Fruit fly (Drosophila melanogaster) whole organism, wandering third instar larva: Measurements from ENCODE around the gene Gyc76C.

Experiments used
- Abd-B ChIP-seq: fragments of >200 bp; optimal IDR thresholded peaks from 2 replicates; lab custom pipeline; 2017; ENCODE audit warnings: missing biosample characterization, missing genetic modification characterization
- CG32264 ChIP-seq: fragments of 200-800 bp; sonication (Bioruptor generic); optimal IDR thresholded peaks from 2 replicates; lab custom pipeline; 2016; ENCODE audit warnings: missing biosample characterization, missing genetic modification characterization
- CG9705 ChIP-seq: fragments of 200-800 bp; sonication (Bioruptor generic); optimal IDR thresholded peaks from 2 replicates; lab custom pipeline; 2018; ENCODE audit warnings: missing biosample characterization, mild to moderate bottlenecking, missing genetic modification characterization
- CrebA ChIP-seq: fragments of 200-800 bp; sonication (Bioruptor generic); optimal IDR thresholded peaks from 2 replicates; lab custom pipeline; 2016; ENCODE audit warnings: missing biosample characterization, mild to moderate bottlenecking, missing genetic modification characterization, borderline replicate concordance
- Dfd ChIP-seq: fragments of >200 bp; optimal IDR thresholded peaks from 2 replicates; lab custom pipeline; 2017; ENCODE audit warnings: missing biosample characterization, missing genetic modification characterization
- Dif ChIP-seq: fragments of 200-275, 200-300 bp; sonication (Bioruptor generic); optimal IDR thresholded peaks from 2 replicates; lab custom pipeline; 2018; ENCODE audit warnings: missing biosample characterization, missing genetic modification characterization; ENCODE audit not compliant: partially characterized antibody
- HLH106 ChIP-seq: fragments of 200-800 bp; optimal IDR thresholded peaks from 3 replicates; lab custom pipeline; 2019; ENCODE audit warnings: missing biosample characterization, mild to moderate bottlenecking, missing genetic modification characterization, moderate library complexity
- Hnf4 ChIP-seq: fragments of 200-800 bp; sonication (Bioruptor generic); optimal IDR thresholded peaks from 2 replicates; lab custom pipeline; 2016; ENCODE audit warnings: missing biosample characterization, mild to moderate bottlenecking, missing genetic modification characterization
- Hr78 ChIP-seq: fragments of >200 bp; optimal IDR thresholded peaks from 2 replicates; lab custom pipeline; 2017; ENCODE audit warnings: missing biosample characterization, missing genetic modification characterization
- Hr83 ChIP-seq: fragments of 200-300 bp; sonication (Bioruptor generic); optimal IDR thresholded peaks from 2 replicates; lab custom pipeline; 2016; ENCODE audit warnings: missing biosample characterization, mild to moderate bottlenecking, missing genetic modification characterization, moderate library complexity; ENCODE audit not compliant: poor library complexity, severe bottlenecking
- Jra ChIP-seq: sonication (Bioruptor generic); optimal IDR thresholded peaks from 2 replicates; lab custom pipeline; 2016; ENCODE audit warnings: missing biosample characterization, missing genetic modification characterization
- Mio ChIP-seq: sonication (Bioruptor generic); optimal IDR thresholded peaks from 2 replicates; lab custom pipeline; 2016; ENCODE audit warnings: missing biosample characterization, missing genetic modification characterization
- Myc ChIP-seq: fragments of >200 bp; optimal IDR thresholded peaks from 2 replicates; lab custom pipeline; 2017
- OdsH ChIP-seq: fragments of 200-800 bp; sonication (Bioruptor generic); optimal IDR thresholded peaks from 2 replicates; lab custom pipeline; 2016; ENCODE audit warnings: missing biosample characterization, mild to moderate bottlenecking, missing genetic modification characterization
- Rel ChIP-seq, 2 experiments: fragments of 200-800 bp; sonication (Bioruptor generic) in 1 of 2; optimal IDR thresholded peaks; 2 replicates in 1 of 2; 3 replicates in 1 of 2; lab custom pipeline; 2016 to 2019; ENCODE audit warnings: mild to moderate bottlenecking in 2 of 2, missing biosample characterization in 2 of 2, missing genetic modification characterization in 2 of 2, moderate library complexity in 1 of 2
- Sp1 ChIP-seq: fragments of 200-800 bp; sonication (Bioruptor generic); optimal IDR thresholded peaks from 3 replicates; lab custom pipeline; 2019; ENCODE audit warnings: missing biosample characterization, mild to moderate bottlenecking, missing genetic modification characterization, moderate library complexity
- Vsx2 ChIP-seq: fragments of 200-300, 225-300 bp; sonication (Bioruptor generic); optimal IDR thresholded peaks from 2 replicates; lab custom pipeline; 2018; ENCODE audit warnings: missing biosample characterization, missing genetic modification characterization; ENCODE audit not compliant: partially characterized antibody
- br ChIP-seq: fragments of 200-800 bp; sonication (Bioruptor generic); optimal IDR thresholded peaks from 2 replicates; lab custom pipeline; 2016; ENCODE audit warnings: missing biosample characterization, missing genetic modification characterization
- brk ChIP-seq: fragments of 200-800 bp; sonication (Bioruptor generic); optimal IDR thresholded peaks from 2 replicates; lab custom pipeline; 2016; ENCODE audit warnings: missing biosample characterization, mild to moderate bottlenecking, missing genetic modification characterization
- dl ChIP-seq, 2 experiments: fragments of 175-275, 200-275 bp in 1 of 2; fragments of 200-275 bp in 1 of 2; sonication (Bioruptor generic); optimal IDR thresholded peaks; lab custom pipeline; 2018; ENCODE audit warnings: mild to moderate bottlenecking in 2 of 2, missing biosample characterization in 2 of 2, missing genetic modification characterization in 2 of 2, moderate library complexity in 2 of 2; ENCODE audit not compliant: partially characterized antibody in 2 of 2, insufficient read depth in 1 of 2
- dmrt93B ChIP-seq: fragments of 200-800 bp; sonication (Bioruptor generic); optimal IDR thresholded peaks from 2 replicates; lab custom pipeline; 2018; ENCODE audit warnings: missing biosample characterization, mild to moderate bottlenecking, missing genetic modification characterization
- dsf ChIP-seq: sonication (Bioruptor generic); optimal IDR thresholded peaks from 2 replicates; lab custom pipeline; 2016; ENCODE audit warnings: missing biosample characterization, missing genetic modification characterization, borderline replicate concordance
- ey ChIP-seq: fragments of 200-800 bp; sonication (Bioruptor generic); optimal IDR thresholded peaks from 2 replicates; lab custom pipeline; 2016; ENCODE audit warnings: missing biosample characterization, missing genetic modification characterization
- foxo ChIP-seq, 2 experiments: fragments of 200-800 bp; sonication (Bioruptor generic); optimal IDR thresholded peaks; 2 replicates in 1 of 2; 3 replicates in 1 of 2; lab custom pipeline; 2016 to 2017; ENCODE audit warnings: missing biosample characterization in 2 of 2, missing genetic modification characterization in 2 of 2
- fru ChIP-seq: fragments of 200-800 bp; sonication (Bioruptor generic); optimal IDR thresholded peaks from 3 replicates; lab custom pipeline; 2016; ENCODE audit warnings: missing biosample characterization, mild to moderate bottlenecking, missing genetic modification characterization
- h ChIP-seq: fragments of 200-800 bp; sonication (Bioruptor generic); optimal IDR thresholded peaks from 3 replicates; lab custom pipeline; 2016; ENCODE audit warnings: missing biosample characterization, mild to moderate bottlenecking, missing genetic modification characterization
- lola ChIP-seq: fragments of >200 bp; optimal IDR thresholded peaks from 2 replicates; lab custom pipeline; 2017; ENCODE audit warnings: missing biosample characterization, missing genetic modification characterization
- pan ChIP-seq: fragments of >200 bp; optimal IDR thresholded peaks from 2 replicates; lab custom pipeline; 2017
- psq ChIP-seq: fragments of 200-800 bp; sonication (Bioruptor generic); optimal IDR thresholded peaks from 3 replicates; lab custom pipeline; 2017; ENCODE audit warnings: missing biosample characterization, mild to moderate bottlenecking, missing genetic modification characterization, moderate library complexity
- rgr ChIP-seq: fragments of 200-800 bp; sonication (Bioruptor generic); optimal IDR thresholded peaks from 3 replicates; lab custom pipeline; 2016; ENCODE audit warnings: missing biosample characterization, mild to moderate bottlenecking, missing genetic modification characterization
- sage ChIP-seq: fragments of 200-800 bp; sonication (Bioruptor generic); optimal IDR thresholded peaks from 2 replicates; lab custom pipeline; 2016; ENCODE audit warnings: missing biosample characterization, mild to moderate bottlenecking, missing genetic modification characterization
- sv ChIP-seq: fragments of 200-800 bp; sonication (Bioruptor generic); optimal IDR thresholded peaks from 3 replicates; lab custom pipeline; 2016; ENCODE audit warnings: missing biosample characterization, missing genetic modification characterization
- tai ChIP-seq: sonication (Bioruptor generic); optimal IDR thresholded peaks from 2 replicates; lab custom pipeline; 2016; ENCODE audit warnings: missing biosample characterization, missing genetic modification characterization
- woc ChIP-seq: sonication (Bioruptor generic); optimal IDR thresholded peaks from 2 replicates; lab custom pipeline; 2016; ENCODE audit warnings: missing biosample characterization, mild to moderate bottlenecking, missing genetic modification characterization

Gene Gyc76C

DNA sequence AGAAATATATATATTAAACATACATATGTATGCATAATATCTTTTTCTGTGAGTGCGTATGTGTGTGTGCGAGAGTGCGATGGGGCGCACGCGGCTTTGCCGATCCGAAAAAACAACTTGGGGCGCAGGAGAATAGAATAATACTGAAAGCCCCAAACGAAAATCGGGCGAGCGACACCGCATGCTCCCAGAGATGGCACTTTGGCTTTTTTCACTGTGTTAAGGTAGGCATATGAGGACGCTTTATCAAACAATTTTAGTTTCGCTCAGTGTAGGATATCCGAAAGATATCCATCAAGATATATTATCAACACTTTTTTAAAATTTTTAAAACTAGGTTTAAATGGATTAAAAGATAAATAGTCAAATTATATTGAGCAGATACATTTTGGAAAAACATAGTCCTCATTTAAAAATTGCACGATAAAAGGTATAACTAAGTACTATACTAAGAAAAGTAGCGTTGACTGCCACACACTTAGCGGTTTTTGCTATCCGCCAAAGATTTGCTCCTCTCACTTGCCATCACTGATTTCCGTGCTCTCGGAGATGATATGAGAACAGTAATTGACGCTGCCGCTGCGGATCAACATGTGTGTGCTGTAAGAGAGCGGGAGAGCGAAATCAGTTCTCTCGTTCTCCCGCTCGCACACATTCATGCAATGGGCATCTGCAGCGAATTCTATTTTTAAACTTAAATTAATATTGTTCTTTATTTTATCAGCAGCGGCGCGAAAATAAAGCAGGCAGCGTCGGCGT is 2.3 kb downstream of the Gyc76C start:
- TF ChIP-seq sv (GFP tag; lab: Kevin White, UChicago) (peak; percentile 49), dl (GFP tag; optimal IDR thresholded peaks at IDR 0.05; lab: Kevin White, UChicago; ENCODE audit: insufficient read depth in 1 of 2, partially characterized antibody in 2 of 2) (peak; percentile 92 to 93), OdsH (GFP tag; lab: Kevin White, UChicago) (peak; percentile 63), sage (peak; percentile 61), CG9705 (peak; percentile 55), dsf (no peak), Sp1 (peak; percentile 77), h (GFP tag; lab: Kevin White, UChicago) (peak; percentile 73), brk (GFP tag; lab: Kevin White, UChicago) (no peak), Jra (GFP tag; lab: Kevin White, UChicago) (peak; percentile 1), CrebA (GFP tag; lab: Kevin White, UChicago) (peak; percentile 21), Hnf4 (GFP tag; lab: Kevin White, UChicago) (peak; percentile 24), pan (lab: Kevin White, UChicago) (no peak), Mio (GFP tag; lab: Kevin White, UChicago) (no peak), lola (no peak), tai (GFP tag; lab: Kevin White, UChicago) (no peak), Hr83 (GFP tag; lab: Kevin White, UChicago) (peak; percentile 46), br (GFP tag; lab: Kevin White, UChicago) (peak; percentile 64), ey (GFP tag; lab: Kevin White, UChicago) (peak; percentile 73), Dif (GFP tag; lab: Kevin White, UChicago) (peak; percentile 95), foxo (GFP tag; optimal IDR thresholded peaks at IDR 0.05; lab: Kevin White, UChicago) (peak in 1 of 2 experiments; percentile 80), Dfd (GFP tag; lab: Kevin White, UChicago) (no peak), CG32264 (GFP tag; lab: Kevin White, UChicago) (no peak), psq (GFP tag; lab: Kevin White, UChicago) (peak; percentile 71), Myc (lab: Kevin White, UChicago) (peak; percentile 100), Rel (GFP tag; optimal IDR thresholded peaks at IDR 0.05; lab: Kevin White, UChicago) (peak; percentile 57), Rel (tag; optimal IDR thresholded peaks at IDR 0.05; lab: Kevin White, UChicago) (peak; percentile 0), rgr (GFP tag; lab: Kevin White, UChicago) (peak; percentile 72), HLH106 (tag; lab: Kevin White, UChicago) (peak; percentile 91), Vsx2 (no peak), Hr78 (GFP tag; lab: Kevin White, UChicago) (no peak), fru (GFP tag; lab: Kevin White, UChicago) (peak; percentile 83), woc (GFP tag; lab: Kevin White, UChicago) (peak; percentile 97), Abd-B (no peak), dmrt93B (GFP tag; lab: Kevin White, UChicago) (peak; percentile 49)

DNA sequence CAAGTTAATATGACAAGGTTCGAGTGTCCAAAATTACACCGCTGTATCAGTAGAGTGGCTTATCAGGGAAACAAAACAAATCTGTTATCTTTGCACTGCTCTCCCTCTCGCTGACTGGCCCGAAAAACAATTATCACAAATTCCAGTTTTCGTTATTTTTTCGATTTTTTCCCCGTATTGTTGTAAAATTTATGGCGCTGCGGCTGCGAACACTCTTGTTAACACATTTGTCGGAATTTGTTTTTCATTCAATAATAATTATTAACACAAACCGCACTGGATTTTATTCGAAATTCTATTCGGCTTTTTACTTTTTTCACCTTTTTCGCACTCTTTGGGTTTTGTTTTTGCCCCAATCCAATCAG is 2.8 kb downstream of the Gyc76C start:
- TF ChIP-seq Rel (GFP tag; optimal IDR thresholded peaks at IDR 0.05; lab: Kevin White, UChicago) (no peak), Rel (tag; optimal IDR thresholded peaks at IDR 0.05; lab: Kevin White, UChicago) (peak; percentile 51), woc (GFP tag; lab: Kevin White, UChicago) (no peak), foxo (GFP tag; optimal IDR thresholded peaks at IDR 0.05; lab: Kevin White, UChicago) (no peak), Sp1 (no peak), h (GFP tag; lab: Kevin White, UChicago) (no peak), sv (GFP tag; lab: Kevin White, UChicago) (no peak), dmrt93B (GFP tag; lab: Kevin White, UChicago) (no peak)

DNA sequence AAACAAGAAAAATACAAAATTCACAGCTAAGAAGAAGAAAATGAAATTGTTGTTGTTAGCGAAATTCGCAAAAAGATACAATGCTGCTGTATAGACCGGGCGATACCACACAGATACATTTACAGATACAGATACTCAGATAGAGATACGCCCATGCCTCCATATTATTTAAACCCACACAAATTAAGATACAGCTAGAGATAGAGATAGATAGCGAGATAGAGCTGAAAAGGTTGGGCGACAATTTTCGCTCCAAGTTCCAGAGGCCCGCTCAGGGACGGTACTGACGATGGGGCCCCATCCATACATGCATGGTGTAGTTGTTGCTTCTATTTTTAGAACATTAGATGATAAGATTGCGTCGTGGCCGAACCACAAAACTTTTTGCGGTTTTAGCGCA is 5.7 kb downstream of the Gyc76C start:
- TF ChIP-seq Hr83 (GFP tag; lab: Kevin White, UChicago): peak; percentile 28
- TF ChIP-seq rgr (GFP tag; lab: Kevin White, UChicago): no peak
